Worm (Caenorhabditis elegans) whole organism, L3 larva: Measurements from ENCODE around the gene cln-3.1.

Experiments
- elt-3 ChIP-seq, 3 experiments: fragments of 150-350 bp in 1 of 3; sonication (generic microtip) in 2 of 3; optimal IDR thresholded peaks; 2 replicates in 2 of 3; 4 replicates in 1 of 3; lab custom pipeline; 2014 to 2017; ENCODE audit warnings: missing biosample characterization in 3 of 3, missing genetic modification characterization in 3 of 3
- fkh-10 ChIP-seq: sonication (generic microtip); optimal IDR thresholded peaks from 2 replicates; lab custom pipeline; 2017; ENCODE audit warnings: missing biosample characterization, missing genetic modification reagents, missing genetic modification characterization
- snpc-4 ChIP-seq: fragments of 150-350 bp; optimal IDR thresholded peaks from 2 replicates; lab custom pipeline; 2014; ENCODE audit warnings: missing biosample characterization, missing genetic modification characterization

- TF ChIP-seq snpc-4 (tag; lab: Kevin White, UChicago) = no peak
- TF ChIP-seq fkh-10 (GFP tag; lab: Kevin White, UChicago) = no peak
- TF ChIP-seq elt-3 (tag; optimal IDR thresholded peaks at IDR 0.05; lab: Kevin White, UChicago) = no peak
Observed at ce11 chrV:11279564-11279963, 14.1 kb upstream of the cln-3.1 start.
